Fruit fly (Drosophila melanogaster) whole organism, embryonic: ENCODE measurements around the gene CG42268.
A peak's percentile ranks its signal among the peaks of the same experiment; 100 is the strongest.

Source experiments
- ATbp ChIP-seq: fragments of 200-800 bp; sonication (Bioruptor generic); optimal IDR thresholded peaks from 2 replicates; lab custom pipeline; 2017; ENCODE audit warnings: missing biosample characterization, mild to moderate bottlenecking, missing genetic modification characterization, missing genetic modification reagents
- Aef1 ChIP-seq: fragments of 200-800 bp; sonication (Bioruptor generic); IDR thresholded peaks from 3 replicates; pipeline ENCODE4 v1.3.6; 2022; ENCODE audit warnings: missing biosample characterization, missing genetic modification characterization
- CG10366 ChIP-seq: fragments of 200-800 bp; sonication (Bioruptor generic); IDR thresholded peaks from 2 replicates; pipeline ENCODE4 v1.3.6; 2022; ENCODE audit warnings: missing biosample characterization, missing genetic modification characterization
- CG12219 ChIP-seq: fragments of 200-800 bp; sonication (Bioruptor generic); optimal IDR thresholded peaks from 3 replicates; lab custom pipeline; 2018; ENCODE audit warnings: missing biosample characterization, mild to moderate bottlenecking, missing genetic modification characterization
- CG14667 ChIP-seq: fragments of 200-800 bp; sonication (Bioruptor generic); IDR thresholded peaks from 2 replicates; pipeline ENCODE4 v1.3.6; 2022; ENCODE audit warnings: missing biosample characterization, missing genetic modification characterization
- CG15011 ChIP-seq: fragments of 200-800 bp; sonication (Bioruptor generic); optimal IDR thresholded peaks from 3 replicates; lab custom pipeline; 2018; ENCODE audit warnings: missing biosample characterization, mild to moderate bottlenecking, missing genetic modification characterization
- CG1647 ChIP-seq: fragments of 200-800 bp; sonication (Bioruptor generic); optimal IDR thresholded peaks from 3 replicates; lab custom pipeline; 2016; ENCODE audit warnings: missing biosample characterization, missing genetic modification characterization
- CG30020 ChIP-seq: fragments of 200-800 bp; optimal IDR thresholded peaks from 2 replicates; lab custom pipeline; 2019; ENCODE audit warnings: missing biosample characterization, mild to moderate bottlenecking, missing genetic modification characterization, moderate library complexity
- CG3847 ChIP-seq: fragments of 200-800 bp; sonication (Bioruptor generic); IDR thresholded peaks from 2 replicates; pipeline ENCODE4 v1.3.6; 2022; ENCODE audit warnings: missing biosample characterization, missing genetic modification characterization
- CG6254 ChIP-seq: fragments of 200-800 bp; sonication (Bioruptor generic); optimal IDR thresholded peaks from 3 replicates; lab custom pipeline; 2017; ENCODE audit warnings: mild to moderate bottlenecking, missing biosample characterization, missing genetic modification reagents, missing genetic modification characterization
- CG8089 ChIP-seq: fragments of 200-800 bp; sonication (Bioruptor generic); optimal IDR thresholded peaks from 3 replicates; lab custom pipeline; 2016; ENCODE audit warnings: missing biosample characterization, missing genetic modification characterization
- CG8944 ChIP-seq: fragments of 200-800 bp; sonication (Bioruptor generic); optimal IDR thresholded peaks from 3 replicates; lab custom pipeline; 2016; ENCODE audit warnings: missing biosample characterization, missing genetic modification characterization
- CG9609 ChIP-seq: fragments of 200-800 bp; sonication (Bioruptor generic); optimal IDR thresholded peaks from 3 replicates; lab custom pipeline; 2016; ENCODE audit warnings: missing biosample characterization, missing genetic modification characterization
- D ChIP-seq, 2 experiments: fragments of 200-800 bp in 1 of 2; fragments of >200 bp in 1 of 2; sonication (Bioruptor generic) in 1 of 2; optimal IDR thresholded peaks; 2 replicates in 1 of 2; 3 replicates in 1 of 2; lab custom pipeline; 2017; ENCODE audit warnings: mild to moderate bottlenecking in 1 of 2, missing biosample characterization in 1 of 2, missing genetic modification characterization in 1 of 2, missing genetic modification reagents in 1 of 2
- Doc3 ChIP-seq: fragments of 200-800 bp; sonication (Bioruptor generic); IDR thresholded peaks from 3 replicates; pipeline ENCODE4 v1.3.6; 2022; ENCODE audit warnings: missing biosample characterization, missing genetic modification characterization; ENCODE audit not compliant: partially characterized antibody
- Fer3 ChIP-seq: fragments of 200-800 bp; sonication (Bioruptor generic); optimal IDR thresholded peaks from 2 replicates; lab custom pipeline; 2018; ENCODE audit warnings: missing biosample characterization, mild to moderate bottlenecking, missing genetic modification characterization, moderate library complexity
- HHEX ChIP-seq: fragments of 200-800 bp; sonication (Bioruptor generic); optimal IDR thresholded peaks from 3 replicates; lab custom pipeline; 2017; ENCODE audit warnings: missing biosample characterization, mild to moderate bottlenecking, missing genetic modification characterization, missing genetic modification reagents
- HLHmδ ChIP-seq: fragments of 200-800 bp; sonication (Bioruptor generic); optimal IDR thresholded peaks from 2 replicates; lab custom pipeline; 2018; ENCODE audit warnings: missing biosample characterization, mild to moderate bottlenecking, missing genetic modification characterization, moderate library complexity
- Myb ChIP-seq: fragments of 200-800 bp; sonication (Bioruptor generic); optimal IDR thresholded peaks from 2 replicates; lab custom pipeline; 2016; ENCODE audit warnings: missing biosample characterization, missing genetic modification characterization
- NC2β ChIP-seq: fragments of 200-800 bp; sonication (Bioruptor generic); optimal IDR thresholded peaks from 2 replicates; lab custom pipeline; 2016; ENCODE audit warnings: missing biosample characterization, missing genetic modification characterization
- Oli ChIP-seq: fragments of 200-800 bp; sonication (Bioruptor generic); optimal IDR thresholded peaks from 2 replicates; lab custom pipeline; 2018; ENCODE audit warnings: missing biosample characterization, mild to moderate bottlenecking, missing genetic modification characterization, moderate library complexity
- Ptx1 ChIP-seq: fragments of 200-800 bp; sonication (Bioruptor generic); IDR thresholded peaks from 2 replicates; pipeline ENCODE4 v1.3.6; 2022; ENCODE audit warnings: missing biosample characterization, missing genetic modification characterization
- Rfx ChIP-seq: fragments of 200-800 bp; sonication (Bioruptor generic); IDR thresholded peaks from 2 replicates; pipeline ENCODE4 v1.3.6; 2022; ENCODE audit warnings: missing biosample characterization, missing genetic modification characterization
- Sox100B ChIP-seq: fragments of 200-800 bp; sonication (Bioruptor generic); optimal IDR thresholded peaks from 3 replicates; lab custom pipeline; 2018; ENCODE audit warnings: missing biosample characterization, mild to moderate bottlenecking, missing genetic modification characterization
- Trl ChIP-seq, 3 experiments: fragments of >200 bp in 2 of 3; fragments of 200-800 bp in 1 of 3; sonication (Bioruptor generic) in 1 of 3; optimal IDR thresholded peaks; 2 replicates in 1 of 3; 3 replicates in 2 of 3; lab custom pipeline; 2016 to 2017; ENCODE audit warnings: missing biosample characterization in 1 of 3, missing genetic modification characterization in 1 of 3
- Vsx1 ChIP-seq: fragments of 200-800 bp; sonication (Bioruptor generic); optimal IDR thresholded peaks from 2 replicates; lab custom pipeline; 2017; ENCODE audit warnings: missing biosample characterization, mild to moderate bottlenecking, missing genetic modification characterization, missing genetic modification reagents
- Xrp1 ChIP-seq: fragments of 200-800 bp; sonication (Bioruptor generic); IDR thresholded peaks from 2 replicates; pipeline ENCODE4 v1.3.6; 2022; ENCODE audit warnings: missing biosample characterization, missing genetic modification characterization
- ac ChIP-seq: fragments of 200-800 bp; sonication (Bioruptor generic); optimal IDR thresholded peaks from 3 replicates; lab custom pipeline; 2017; ENCODE audit warnings: missing biosample characterization, mild to moderate bottlenecking, missing genetic modification characterization
- crol ChIP-seq: fragments of 200-800 bp; sonication (Bioruptor generic); IDR thresholded peaks from 2 replicates; pipeline ENCODE4 v1.3.6; 2022; ENCODE audit warnings: missing biosample characterization, missing genetic modification characterization
- dan ChIP-seq: fragments of 200-800 bp; sonication (Bioruptor generic); IDR thresholded peaks from 2 replicates; pipeline ENCODE4 v1.3.6; 2022; ENCODE audit warnings: missing biosample characterization, missing genetic modification characterization
- eve ChIP-seq, 2 experiments: fragments of >200 bp; optimal IDR thresholded peaks; 2 replicates each; lab custom pipeline; 2017; ENCODE audit warnings: missing biosample characterization in 2 of 2, missing genetic modification characterization in 2 of 2
- gfzf ChIP-seq: fragments of 200-800 bp; sonication (Bioruptor generic); optimal IDR thresholded peaks from 2 replicates; lab custom pipeline; 2016; ENCODE audit warnings: missing biosample characterization, mild to moderate bottlenecking, missing genetic modification characterization, moderate library complexity
- hb ChIP-seq: fragments of 200-800 bp; sonication (Bioruptor generic); IDR thresholded peaks from 3 replicates; pipeline ENCODE4 v1.3.6; 2022; ENCODE audit warnings: missing biosample characterization, missing genetic modification characterization; ENCODE audit not compliant: partially characterized antibody
- hkb ChIP-seq, 2 experiments: fragments of 200-800 bp in 1 of 2; fragments of >200 bp in 1 of 2; sonication (Bioruptor generic) in 1 of 2; IDR thresholded peaks in 1 of 2; optimal IDR thresholded peaks in 1 of 2; 2 replicates each; pipeline versions ENCODE4 v1.3.6 to Lab custom; 2017 to 2022; ENCODE audit warnings: missing biosample characterization in 1 of 2, missing genetic modification characterization in 1 of 2
- kay ChIP-seq: fragments of 200-800 bp; sonication (Bioruptor generic); optimal IDR thresholded peaks from 2 replicates; lab custom pipeline; 2016; ENCODE audit warnings: missing biosample characterization, missing genetic modification characterization
- maf-S ChIP-seq: fragments of 200-800 bp; sonication (Bioruptor generic); optimal IDR thresholded peaks from 2 replicates; lab custom pipeline; 2016; ENCODE audit warnings: missing biosample characterization, missing genetic modification characterization
- mld ChIP-seq: fragments of 200-800 bp; sonication (Bioruptor generic); IDR thresholded peaks from 3 replicates; pipeline ENCODE4 v1.3.6; 2022; ENCODE audit warnings: missing biosample characterization, missing genetic modification characterization; ENCODE audit not compliant: partially characterized antibody
- nom ChIP-seq: fragments of 200-800 bp; sonication (Bioruptor generic); optimal IDR thresholded peaks from 2 replicates; lab custom pipeline; 2017; ENCODE audit warnings: missing biosample characterization, missing genetic modification characterization, mild to moderate bottlenecking, moderate library complexity, missing genetic modification reagents
- pan ChIP-seq, 4 experiments: fragments of >200 bp in 3 of 4; fragments of 200-800 bp in 1 of 4; sonication (Bioruptor generic) in 1 of 4; optimal IDR thresholded peaks in 3 of 4; IDR thresholded peaks in 1 of 4; 2 replicates each; pipeline versions ENCODE4 v1.3.6 to Lab custom; 2017 to 2022; ENCODE audit warnings: missing biosample characterization in 2 of 4, missing genetic modification characterization in 2 of 4, mixed read lengths in 1 of 4
- pita ChIP-seq: fragments of 200-800 bp; sonication (Bioruptor generic); optimal IDR thresholded peaks from 2 replicates; lab custom pipeline; 2017; ENCODE audit warnings: missing biosample characterization, mild to moderate bottlenecking, missing genetic modification characterization
- scrt ChIP-seq: fragments of 200-800 bp; sonication (Bioruptor generic); optimal IDR thresholded peaks from 2 replicates; lab custom pipeline; 2018; ENCODE audit warnings: missing biosample characterization, mild to moderate bottlenecking, missing genetic modification characterization, moderate library complexity
- slbo ChIP-seq: fragments of 200-800 bp; sonication (Bioruptor generic); IDR thresholded peaks from 2 replicates; pipeline ENCODE4 v1.3.6; 2022; ENCODE audit warnings: missing biosample characterization, missing genetic modification characterization
- ssp ChIP-seq: fragments of 200-800 bp; sonication (Bioruptor generic); IDR thresholded peaks from 2 replicates; pipeline ENCODE4 v1.3.6; 2022; ENCODE audit warnings: missing biosample characterization, missing genetic modification characterization
- ttk ChIP-seq: fragments of 200-800 bp; sonication (Bioruptor generic); IDR thresholded peaks from 2 replicates; pipeline ENCODE4 v2.1.2; 2022; ENCODE audit warnings: missing biosample characterization, missing genetic modification characterization
- vfl ChIP-seq: fragments of 200-800 bp; sonication (Bioruptor generic); optimal IDR thresholded peaks from 2 replicates; lab custom pipeline; 2016; ENCODE audit warnings: missing biosample characterization, missing genetic modification characterization
- vvl ChIP-seq: fragments of 200-800 bp; sonication (Bioruptor generic); IDR thresholded peaks from 2 replicates; pipeline ENCODE4 v1.3.6; 2022; ENCODE audit warnings: missing biosample characterization, missing genetic modification characterization
- wdn ChIP-seq: fragments of 200-800 bp; sonication (Bioruptor generic); IDR thresholded peaks from 2 replicates; pipeline ENCODE4 v1.3.6; 2022; ENCODE audit warnings: missing biosample characterization, missing genetic modification characterization

CG42268 gene

DNA sequence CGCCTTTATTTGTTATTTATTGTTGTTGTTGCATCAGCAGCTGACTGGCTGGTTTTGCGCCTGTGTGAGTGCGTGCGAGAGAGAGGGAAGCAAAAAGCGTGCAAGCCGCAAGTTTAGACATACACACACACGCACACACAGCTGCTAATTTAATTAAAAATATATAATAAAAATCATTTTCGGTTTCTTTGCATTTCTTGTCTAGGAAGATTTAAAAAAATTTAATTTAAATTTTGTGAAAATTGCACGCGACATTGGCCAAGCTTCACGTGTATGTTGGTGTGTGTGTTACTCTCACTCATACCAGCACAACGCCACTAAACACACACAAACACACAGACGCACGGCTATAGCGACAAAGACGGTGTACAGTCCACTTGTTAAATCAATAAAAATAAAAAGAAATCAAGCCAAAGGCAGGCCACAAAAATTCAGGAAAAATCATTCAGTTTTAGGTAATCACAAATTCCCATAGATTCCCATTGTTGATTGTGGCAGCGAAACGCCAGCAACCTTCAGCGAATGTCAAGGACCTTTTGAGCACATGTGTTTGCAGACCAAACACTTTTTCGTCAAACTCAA lies 66.6 kb downstream of the CG42268 start (continued):
- TF ChIP-seq ttk (0 out of 2 replicates have a peak, but pooled peaks have one; percentile 21), CG9609 (GFP tag; lab: Kevin White, UChicago) (no peak), HHEX (GFP tag; lab: Kevin White, UChicago) (no peak), slbo (GFP tag; lab: Robert Waterston, UW) (peak; percentile 38; the same call in 1 of the 2 replicates), CG3847 (GFP tag; lab: Robert Waterston, UW) (no peak), CG12219 (GFP tag; lab: Kevin White, UChicago) (no peak), Rfx (GFP tag; lab: Robert Waterston, UW) (no peak), pan (optimal IDR thresholded peaks at IDR 0.05; lab: Kevin White, UChicago) (no peak), pan (GFP tag; optimal IDR thresholded peaks at IDR 0.05 in 1 of 2, IDR thresholded peaks at IDR 0.05 in 1 of 2) (peak in 1 of 2 experiments; percentile 51), vvl (peak; percentile 24; the same call in 1 of the 2 replicates), mld (GFP tag; lab: Robert Waterston, UW) (0 out of 3 replicates have a peak, but pooled peaks have one; percentile 12), CG15011 (no peak), CG10366 (GFP tag; lab: Robert Waterston, UW) (peak; percentile 37; the same call in 1 of the 2 replicates), CG14667 (GFP tag; lab: Robert Waterston, UW) (0 out of 2 replicates have a peak, but pooled peaks have one; percentile 8), Ptx1 (peak; percentile 44), Aef1 (peak; percentile 22; the same call in 2 of the 3 replicates), CG8944 (GFP tag; lab: Kevin White, UChicago) (no peak), maf-S (GFP tag; lab: Kevin White, UChicago) (no peak), scrt (GFP tag; lab: Kevin White, UChicago) (no peak), D (optimal IDR thresholded peaks at IDR 0.05; lab: Kevin White, UChicago) (no peak), D (GFP tag; optimal IDR thresholded peaks at IDR 0.05; lab: Kevin White, UChicago) (no peak), pita (no peak), crol (GFP tag; lab: Robert Waterston, UW) (no peak), Xrp1 (peak; percentile 56; the same call in 1 of the 2 replicates), nom (GFP tag; lab: Kevin White, UChicago) (no peak), HLHmδ (GFP tag; lab: Kevin White, UChicago) (no peak), Vsx1 (peak; percentile 53), wdn (GFP tag; lab: Robert Waterston, UW) (0 out of 2 replicates have a peak, but pooled peaks have one; percentile 35), vfl (GFP tag; lab: Kevin White, UChicago) (no peak), CG30020 (tag; lab: Kevin White, UChicago) (no peak), CG6254 (GFP tag; lab: Kevin White, UChicago) (peak; percentile 31), hkb (optimal IDR thresholded peaks at IDR 0.05; lab: Kevin White, UChicago) (no peak), hkb (GFP tag; IDR thresholded peaks at IDR 0.05; lab: Robert Waterston, UW) (peak; percentile 58), gfzf (GFP tag; lab: Kevin White, UChicago) (no peak), Myb (GFP tag; lab: Kevin White, UChicago) (no peak), CG8089 (GFP tag; lab: Kevin White, UChicago) (no peak), hb (no peak), Trl (optimal IDR thresholded peaks at IDR 0.05; lab: Kevin White, UChicago) (peak in 1 of 2 experiments; percentile 2), Trl (GFP tag; optimal IDR thresholded peaks at IDR 0.05; lab: Kevin White, UChicago) (no peak), Oli (tag; lab: Kevin White, UChicago) (no peak), kay (no peak), dan (GFP tag; lab: Robert Waterston, UW) (no peak), NC2β (no peak), ac (no peak), CG1647 (GFP tag; lab: Kevin White, UChicago) (no peak), eve (GFP tag; optimal IDR thresholded peaks at IDR 0.05; lab: Kevin White, UChicago) (peak in 1 of 2 experiments; percentile 30), ATbp (GFP tag; lab: Kevin White, UChicago) (peak; percentile 9), Fer3 (tag; lab: Kevin White, UChicago) (no peak), Doc3 (GFP tag; lab: Robert Waterston, UW) (no peak), ssp (GFP tag; lab: Robert Waterston, UW) (0 out of 2 replicates have a peak, but pooled peaks have one; percentile 20), Sox100B (GFP tag; lab: Kevin White, UChicago) (peak; percentile 6)
